Fruit fly (Drosophila melanogaster): Measurements from ENCODE around the gene Sh.

DNA sequence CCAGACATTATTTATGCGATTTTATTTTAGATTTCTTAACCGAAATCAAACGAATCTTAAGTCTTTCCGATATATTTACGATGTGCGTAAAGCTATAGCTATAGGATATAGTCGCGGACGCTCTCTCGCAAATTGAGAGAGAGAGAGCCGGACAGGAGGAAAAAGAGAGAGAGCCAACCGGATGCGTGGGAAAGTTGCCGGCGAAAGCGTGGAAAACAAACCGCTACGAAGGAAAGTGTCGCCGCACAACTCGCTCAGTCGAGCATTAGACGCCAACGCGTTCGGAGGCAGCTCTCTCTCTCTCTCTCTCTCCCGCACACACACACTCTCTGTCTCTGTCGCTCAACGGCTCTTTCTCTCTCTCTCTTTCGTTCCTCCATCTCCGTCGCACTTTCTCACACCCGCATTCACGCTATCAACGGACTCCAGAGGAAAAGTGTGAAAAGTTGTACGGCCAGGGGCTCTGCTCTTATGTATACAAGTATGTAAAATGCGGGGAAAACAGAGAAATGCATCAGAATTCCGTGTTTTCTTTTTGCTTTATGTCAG is 39.4 kb downstream of the Sh start, which contains the start of gene CG6867:
- TF ChIP-seq Crg-1 (GFP tag; optimal IDR thresholded peaks at IDR 0.05) = no peak
- TF ChIP-seq CG7045 (GFP tag; optimal IDR thresholded peaks at IDR 0.05) = no peak
- TF ChIP-seq Mnt (GFP tag; optimal IDR thresholded peaks at IDR 0.05) = no peak
- no peak for TF ChIP-seq CG12768 (GFP tag; optimal IDR thresholded peaks at IDR 0.05)
- TF ChIP-seq kay (GFP tag; ENCODE audit: borderline replicate concordance) = no peak
- no peak for TF ChIP-seq Clk (GFP tag; optimal IDR thresholded peaks at IDR 0.05)
- no peak for TF ChIP-seq toe (GFP tag; optimal IDR thresholded peaks at IDR 0.05)
